Fruit fly (Drosophila melanogaster): ENCODE measurements around the gene Vap33.

Gene Vap33

dm6 chrX:3968346-3969044 lies 19.7 kb downstream of the Vap33 start, which contains the start of gene CG6428:
Gene CG6428 (minus strand): TSS chrX:3968655.
- TF ChIP-seq cnc (optimal IDR thresholded peaks at IDR 0.05) = no peak
- TF ChIP-seq kay (GFP tag; ENCODE audit: borderline replicate concordance) = no peak
- TF ChIP-seq CG7101 (tag; optimal IDR thresholded peaks at IDR 0.05) = peak; percentile 23
- peak; percentile 74 for TF ChIP-seq ovo (GFP tag; optimal IDR thresholded peaks at IDR 0.05)
- TF ChIP-seq CG14711 (tag; optimal IDR thresholded peaks at IDR 0.05) = peak; percentile 34
- TF ChIP-seq Clk (GFP tag; optimal IDR thresholded peaks at IDR 0.05) = no peak
- TF ChIP-seq pad (GFP tag; optimal IDR thresholded peaks at IDR 0.05) = peak; percentile 51
- TF ChIP-seq tj (GFP tag; optimal IDR thresholded peaks at IDR 0.05) = peak; percentile 60
- no peak for TF ChIP-seq CG7045 (GFP tag; optimal IDR thresholded peaks at IDR 0.05)
- peak; percentile 83 for TF ChIP-seq Mnt (GFP tag; optimal IDR thresholded peaks at IDR 0.05)
- no peak for TF ChIP-seq Hr96 (GFP tag; optimal IDR thresholded peaks at IDR 0.05)
- peak; percentile 53 for TF ChIP-seq CG1620 (GFP tag; optimal IDR thresholded peaks at IDR 0.05)
- peak; percentile 64 for TF ChIP-seq CG12768 (GFP tag; optimal IDR thresholded peaks at IDR 0.05)
- peak; percentile 26 for TF ChIP-seq Crg-1 (GFP tag; optimal IDR thresholded peaks at IDR 0.05)
- peak; percentile 59 for TF ChIP-seq bab1 (GFP tag; optimal IDR thresholded peaks at IDR 0.05)

dm6 chrX:3971250-3971649 lies 22.5 kb downstream of the Vap33 start, which contains the start of gene CG6414:
Gene CG6414 (minus strand): TSS chrX:3971350.
- no peak for TF ChIP-seq CG11617 (GFP tag; optimal IDR thresholded peaks at IDR 0.05)
- TF ChIP-seq bab1 (GFP tag; optimal IDR thresholded peaks at IDR 0.05) = no peak
